Worm (Caenorhabditis elegans) whole organism, midembryonic: ENCODE measurements around the gene mlt-7.

Source experiments
- cog-1 ChIP-seq: sonication (generic microtip); optimal IDR thresholded peaks from 2 replicates; lab custom pipeline; 2016; ENCODE audit warnings: missing genetic modification characterization, missing compliant biosample characterization
- flt-1 ChIP-seq: fragments of 200-800 bp; sonication (Bioruptor generic); IDR thresholded peaks from 2 replicates; pipeline ENCODE4 v1.3.6; 2022; ENCODE audit warnings: missing genetic modification characterization, missing compliant biosample characterization

- no peak for TF ChIP-seq flt-1 (GFP tag; lab: Robert Waterston, UW)
- no peak for TF ChIP-seq cog-1 (tag; lab: Kevin White, UChicago)
Observed at ce11 chrII:4378195-4378594, 14.6 kb upstream of the mlt-7 start, which contains the start of gene B0286.1.
